Worm (Caenorhabditis elegans): ENCODE measurements around the gene adm-2.

DNA sequence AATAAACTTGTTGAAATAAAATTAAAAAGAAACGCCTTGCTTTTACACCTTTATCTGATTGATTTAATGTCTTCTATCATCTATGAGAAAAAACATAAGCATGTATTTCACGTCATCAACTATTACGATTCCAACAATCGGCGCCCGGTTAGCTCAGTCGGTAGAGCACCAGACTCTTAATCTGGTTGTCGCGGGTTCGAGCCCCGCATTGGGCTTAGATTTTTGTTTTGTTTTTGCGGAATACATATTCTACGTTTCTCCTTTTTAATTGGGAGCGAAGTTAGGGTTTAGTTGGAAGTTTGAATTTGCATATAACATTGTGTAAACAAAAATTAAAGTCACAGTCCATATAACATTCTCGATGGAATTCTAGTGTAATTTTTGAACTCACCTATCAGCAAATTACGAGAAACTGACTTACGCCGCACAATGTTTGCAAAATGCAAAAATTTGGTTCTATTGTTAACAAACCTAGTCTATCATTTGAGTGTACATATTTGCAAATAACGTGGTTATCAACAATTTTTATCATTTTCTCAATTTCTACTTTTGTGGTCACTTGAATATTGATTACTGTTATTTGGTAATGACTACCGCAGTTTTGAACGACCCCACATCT is 29.4 kb downstream of the adm-2 start, which contains the start of gene shc-3:
- no peak for TF ChIP-seq ref-1 (GFP tag; conservative IDR thresholded peaks at IDR 0.05)
- TF ChIP-seq ztf-29 (GFP tag; IDR thresholded peaks at IDR 0.05) = 0 out of 2 replicates have a peak, but pooled peaks have one; percentile 16
- no peak for TF ChIP-seq med-1 (GFP tag; optimal IDR thresholded peaks at IDR 0.05; ENCODE audit: insufficient read depth)
- no peak for TF ChIP-seq flt-1 (GFP tag; IDR thresholded peaks at IDR 0.05)
- TF ChIP-seq ztf-23 (GFP tag; IDR thresholded peaks at IDR 0.05) = no peak
- no peak for TF ChIP-seq tab-1 (GFP tag; IDR thresholded peaks at IDR 0.05)
- TF ChIP-seq T22C8.4 (GFP tag; IDR thresholded peaks at IDR 0.05) = no peak
- no peak for TF ChIP-seq klf-2 (GFP tag; conservative IDR thresholded peaks at IDR 0.05)

Measured in whole organism, midembryonic.